Worm (Caenorhabditis elegans): ENCODE measurements around the gene srh-184.

The srh-184 gene

ce11 chrV:10816831-10817230 lies 18.8 kb upstream of the srh-184 start:
- TF ChIP-seq nhr-28 (tag; optimal IDR thresholded peaks at IDR 0.05) (no peak), ces-1 (GFP tag; optimal IDR thresholded peaks at IDR 0.05) (peak; percentile 88), sptf-1 (tag; optimal IDR thresholded peaks at IDR 0.05) (no peak), unc-39 (tag; optimal IDR thresholded peaks at IDR 0.05) (no peak)

ce11 chrV:10814333-10814732 lies 16.3 kb upstream of the srh-184 start:
- no peak for TF ChIP-seq nhr-12 (tag; optimal IDR thresholded peaks at IDR 0.05)
- no peak for TF ChIP-seq snpc-4 (tag; optimal IDR thresholded peaks at IDR 0.05)
- no peak for TF ChIP-seq zip-8 (tag; optimal IDR thresholded peaks at IDR 0.05)
- no peak for TF ChIP-seq elt-3 (tag; optimal IDR thresholded peaks at IDR 0.05)
- TF ChIP-seq flh-1 (GFP tag; optimal IDR thresholded peaks at IDR 0.05): no peak
- no peak for TF ChIP-seq ceh-43 (GFP tag; optimal IDR thresholded peaks at IDR 0.05)
- TF ChIP-seq ces-1 (GFP tag; optimal IDR thresholded peaks at IDR 0.05): no peak
- no peak for TF ChIP-seq lsy-2 (tag; optimal IDR thresholded peaks at IDR 0.05)
- no peak for TF ChIP-seq ztf-11 (tag; optimal IDR thresholded peaks at IDR 0.05)
- no peak for TF ChIP-seq bed-3 (GFP tag; optimal IDR thresholded peaks at IDR 0.05)
- TF ChIP-seq mab-5 (tag; optimal IDR thresholded peaks at IDR 0.05): no peak
- TF ChIP-seq nhr-237 (tag; optimal IDR thresholded peaks at IDR 0.05): no peak
- no peak for TF ChIP-seq unc-62 (GFP tag; optimal IDR thresholded peaks at IDR 0.05)
- no peak for TF ChIP-seq unc-39 (tag; optimal IDR thresholded peaks at IDR 0.05)
- TF ChIP-seq M03D4.4 (tag; optimal IDR thresholded peaks at IDR 0.05): no peak
- TF ChIP-seq drap-1 (GFP tag; optimal IDR thresholded peaks at IDR 0.05): no peak
- TF ChIP-seq unc-120 (tag; optimal IDR thresholded peaks at IDR 0.05; ENCODE audit: poor library complexity, severe bottlenecking): no peak

DNA sequence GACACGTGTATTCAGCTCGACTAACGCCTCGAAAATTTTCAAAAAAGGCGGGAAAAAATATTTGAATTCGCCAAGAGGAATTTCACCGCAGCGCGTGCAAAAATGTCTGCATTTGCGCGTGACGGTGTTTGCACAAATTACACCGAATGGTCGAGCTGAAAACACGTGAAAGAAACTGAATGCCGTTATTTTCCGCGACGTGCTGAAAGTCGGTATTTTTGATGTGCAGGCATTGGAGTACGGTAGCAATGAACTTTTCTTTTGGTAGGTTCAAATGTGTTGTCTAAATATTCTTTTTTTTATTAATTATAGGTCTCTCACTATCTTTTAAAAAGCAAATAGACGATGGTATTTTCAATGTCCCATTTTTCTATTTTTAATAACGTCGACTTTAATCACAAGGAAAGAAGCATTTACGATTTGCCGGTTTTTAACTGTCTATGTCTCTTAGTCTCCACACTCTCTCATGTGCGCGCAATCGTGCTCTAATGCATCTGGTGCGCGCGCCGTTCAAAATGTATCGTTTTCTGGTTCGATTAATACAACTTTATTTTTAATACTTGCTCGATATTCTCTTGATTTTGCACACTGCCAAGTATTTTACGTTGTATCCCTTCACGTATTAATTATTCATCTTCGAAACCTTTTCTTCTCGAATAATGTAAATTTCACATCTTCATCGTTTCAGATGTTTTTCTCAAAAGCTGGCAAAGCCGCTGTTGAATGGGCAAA lies 15.6 kb upstream of the srh-184 start, which contains the start of the genes C29A12.1 and lig-1:
Gene C29A12.1, minus strand, starts transcription at position 63 of the 732 bp plus-strand sequence.
Gene lig-1, plus strand, starts transcription at position 682 of the 732 bp plus-strand sequence.
- TF ChIP-seq M03D4.4 (tag; optimal IDR thresholded peaks at IDR 0.05) (no peak), mls-2 (tag; optimal IDR thresholded peaks at IDR 0.05) (no peak), mep-1 (tag; optimal IDR thresholded peaks at IDR 0.05) (peak; percentile 27), ceh-39 (tag; optimal IDR thresholded peaks at IDR 0.05) (peak; percentile 81)

- TF ChIP-seq ceh-39 (tag; optimal IDR thresholded peaks at IDR 0.05): no peak
- no peak for TF ChIP-seq nhr-12 (tag; optimal IDR thresholded peaks at IDR 0.05)
Measured at ce11 chrV:10811763-10812162, 13.8 kb upstream of the srh-184 start, which contains the start of gene C29A12.22. C29A12.22 (plus strand) TSS chrV:10812063.

- peak; percentile 33 for TF ChIP-seq elt-1 (tag; optimal IDR thresholded peaks at IDR 0.05; ENCODE audit: borderline replicate concordance, insufficient read depth)
- peak; percentile 94 for TF ChIP-seq sptf-1 (tag; optimal IDR thresholded peaks at IDR 0.05)
- peak; percentile 40 for TF ChIP-seq nhr-2 (tag; optimal IDR thresholded peaks at IDR 0.05)
- TF ChIP-seq lsy-2 (tag; optimal IDR thresholded peaks at IDR 0.05): peak; percentile 76
- no peak for TF ChIP-seq zip-8 (tag; optimal IDR thresholded peaks at IDR 0.05)
- no peak for TF ChIP-seq nhr-28 (tag; optimal IDR thresholded peaks at IDR 0.05)
- peak; percentile 79 for TF ChIP-seq nhr-237 (tag; optimal IDR thresholded peaks at IDR 0.05)
- TF ChIP-seq unc-120 (tag; optimal IDR thresholded peaks at IDR 0.05; ENCODE audit: poor library complexity, severe bottlenecking): peak; percentile 80
- TF ChIP-seq nhr-12 (tag; optimal IDR thresholded peaks at IDR 0.05): peak; percentile 77
- TF ChIP-seq bed-3 (GFP tag; optimal IDR thresholded peaks at IDR 0.05): peak; percentile 67
- peak; percentile 1 for TF ChIP-seq ceh-39 (tag; optimal IDR thresholded peaks at IDR 0.05)
- peak; percentile 94 for TF ChIP-seq mep-1 (tag; optimal IDR thresholded peaks at IDR 0.05)
- peak; percentile 11 for TF ChIP-seq blmp-1 (tag; optimal IDR thresholded peaks at IDR 0.05)
- TF ChIP-seq sem-2 (GFP tag; optimal IDR thresholded peaks at IDR 0.05): peak; percentile 47
- TF ChIP-seq ceh-43 (GFP tag; optimal IDR thresholded peaks at IDR 0.05): peak; percentile 88
- peak; percentile 90 for TF ChIP-seq drap-1 (GFP tag; optimal IDR thresholded peaks at IDR 0.05)
- TF ChIP-seq unc-39 (tag; optimal IDR thresholded peaks at IDR 0.05): peak; percentile 49
- peak; percentile 78 for TF ChIP-seq nhr-76 (tag; optimal IDR thresholded peaks at IDR 0.05)
- TF ChIP-seq flh-1 (GFP tag; optimal IDR thresholded peaks at IDR 0.05): peak; percentile 58
- peak; percentile 79 for TF ChIP-seq lin-32 (GFP tag; optimal IDR thresholded peaks at IDR 0.05)
- TF ChIP-seq hlh-1 (tag; optimal IDR thresholded peaks at IDR 0.05): peak; percentile 71
- TF ChIP-seq ztf-11 (tag; optimal IDR thresholded peaks at IDR 0.05): peak; percentile 93
- TF ChIP-seq ceh-83 (GFP tag; optimal IDR thresholded peaks at IDR 0.05): peak; percentile 48
- peak; percentile 88 for TF ChIP-seq M03D4.4 (tag; optimal IDR thresholded peaks at IDR 0.05)
- TF ChIP-seq ces-1 (GFP tag; optimal IDR thresholded peaks at IDR 0.05): peak; percentile 74
- TF ChIP-seq pha-4 (tag; optimal IDR thresholded peaks at IDR 0.05): peak; percentile 95
- peak; percentile 89 for TF ChIP-seq lin-13 (tag; optimal IDR thresholded peaks at IDR 0.05)
- peak; percentile 93 for TF ChIP-seq mls-2 (tag; optimal IDR thresholded peaks at IDR 0.05)
- TF ChIP-seq unc-62 (GFP tag; optimal IDR thresholded peaks at IDR 0.05): peak; percentile 25
- TF ChIP-seq snpc-4 (tag; optimal IDR thresholded peaks at IDR 0.05): no peak
- peak; percentile 76 for TF ChIP-seq mab-5 (tag; optimal IDR thresholded peaks at IDR 0.05)
- TF ChIP-seq elt-3 (tag; optimal IDR thresholded peaks at IDR 0.05): no peak
- TF ChIP-seq cnd-1 (tag; optimal IDR thresholded peaks at IDR 0.05): peak; percentile 89
- no peak for TF ChIP-seq tbx-8 (GFP tag; optimal IDR thresholded peaks at IDR 0.05)
- peak; percentile 90 for TF ChIP-seq ham-2 (GFP tag; optimal IDR thresholded peaks at IDR 0.05)
Measured at ce11 chrV:10807862-10808327, 9.9 kb upstream of the srh-184 start, which contains the start of gene plrg-1. plrg-1 (minus strand) TSS chrV:10807912.

Data from whole organism, mixed stage, embryonic.